Fruit fly (Drosophila melanogaster) whole organism, prepupa: ENCODE results near the gene Ipk2.

Source experiments
- Blimp-1 ChIP-seq: fragments of 200-800 bp; sonication (Bioruptor generic); optimal IDR thresholded peaks from 3 replicates; lab custom pipeline; 2017; ENCODE audit warnings: missing biosample characterization, missing genetic modification characterization, mild to moderate bottlenecking, moderate library complexity, missing genetic modification reagents
- CG10631 ChIP-seq: fragments of 200-800 bp; sonication (Bioruptor generic); optimal IDR thresholded peaks from 2 replicates; lab custom pipeline; 2016; ENCODE audit warnings: missing biosample characterization, missing genetic modification characterization
- CG11294 ChIP-seq: fragments of 200-800 bp; sonication (Bioruptor generic); IDR thresholded peaks from 2 replicates; pipeline ENCODE4 v1.3.6; 2022; ENCODE audit warnings: missing biosample characterization, missing genetic modification characterization
- CG11762 ChIP-seq: fragments of 200-800 bp; sonication (Bioruptor generic); optimal IDR thresholded peaks from 3 replicates; lab custom pipeline; 2016; ENCODE audit warnings: missing biosample characterization, missing genetic modification characterization; ENCODE audit not compliant: insufficient read depth
- CG15336 ChIP-seq: fragments of 200-800 bp; sonication (Bioruptor generic); IDR thresholded peaks from 2 replicates; pipeline ENCODE4 v1.3.6; 2022; ENCODE audit warnings: missing biosample characterization, missing genetic modification characterization
- CG1621 ChIP-seq: fragments of 200-800 bp; sonication (Bioruptor generic); optimal IDR thresholded peaks from 3 replicates; lab custom pipeline; 2018; ENCODE audit warnings: missing biosample characterization, mild to moderate bottlenecking, missing genetic modification characterization
- CG16779 ChIP-seq: fragments of 200-800 bp; sonication (Bioruptor generic); optimal IDR thresholded peaks from 3 replicates; lab custom pipeline; 2017; ENCODE audit warnings: missing biosample characterization, mild to moderate bottlenecking, missing genetic modification characterization
- CG3032 ChIP-seq: fragments of 200-800 bp; optimal IDR thresholded peaks from 2 replicates; lab custom pipeline; 2019; ENCODE audit warnings: missing biosample characterization, mild to moderate bottlenecking, missing genetic modification characterization, moderate library complexity
- CG32006 ChIP-seq: fragments of 200-800 bp; sonication (Bioruptor generic); optimal IDR thresholded peaks from 3 replicates; lab custom pipeline; 2017; ENCODE audit warnings: missing biosample characterization, mild to moderate bottlenecking, missing genetic modification characterization
- CG34406 ChIP-seq: fragments of 200-800 bp; sonication (Bioruptor generic); optimal IDR thresholded peaks from 3 replicates; lab custom pipeline; 2016; ENCODE audit warnings: missing biosample characterization, missing genetic modification characterization
- CG3919 ChIP-seq: fragments of 200-800 bp; sonication (Bioruptor generic); optimal IDR thresholded peaks from 3 replicates; lab custom pipeline; 2016; ENCODE audit warnings: missing biosample characterization, missing genetic modification characterization
- CG4318 ChIP-seq: fragments of 200-800 bp; sonication (Bioruptor generic); optimal IDR thresholded peaks from 3 replicates; lab custom pipeline; 2017; ENCODE audit warnings: missing biosample characterization, mild to moderate bottlenecking, missing genetic modification characterization
- CG6163 ChIP-seq: fragments of 200-800 bp; sonication (Bioruptor generic); IDR thresholded peaks from 3 replicates; pipeline ENCODE4 v1.3.6; 2022; ENCODE audit warnings: missing biosample characterization, missing genetic modification characterization
- CG6792 ChIP-seq: fragments of 200-800 bp; sonication (Bioruptor generic); optimal IDR thresholded peaks from 3 replicates; lab custom pipeline; 2016; ENCODE audit warnings: missing biosample characterization, missing genetic modification characterization
- CG6808 ChIP-seq: fragments of 200-800 bp; sonication (Bioruptor generic); optimal IDR thresholded peaks from 3 replicates; lab custom pipeline; 2017; ENCODE audit warnings: missing biosample characterization, missing genetic modification characterization, mild to moderate bottlenecking, moderate library complexity, missing genetic modification reagents
- CG6854 ChIP-seq: fragments of 200-800 bp; sonication (Bioruptor generic); optimal IDR thresholded peaks from 2 replicates; lab custom pipeline; 2017; ENCODE audit warnings: missing biosample characterization, mild to moderate bottlenecking, missing genetic modification characterization
- CG7368 ChIP-seq: fragments of 200-800 bp; sonication (Bioruptor generic); optimal IDR thresholded peaks from 3 replicates; lab custom pipeline; 2016; ENCODE audit warnings: missing biosample characterization, missing genetic modification characterization
- CG8119 ChIP-seq: fragments of 200-800 bp; sonication (Bioruptor generic); IDR thresholded peaks from 3 replicates; pipeline ENCODE4 v1.3.6; 2022; ENCODE audit warnings: missing biosample characterization, missing genetic modification characterization
- CG8319 ChIP-seq: fragments of 200-800 bp; sonication (Bioruptor generic); optimal IDR thresholded peaks from 3 replicates; lab custom pipeline; 2016; ENCODE audit warnings: missing biosample characterization, missing genetic modification characterization
- CG8632 ChIP-seq: fragments of 200-800 bp; sonication (Bioruptor generic); optimal IDR thresholded peaks from 3 replicates; lab custom pipeline; 2016; ENCODE audit warnings: missing biosample characterization, missing genetic modification characterization
- CG9139 ChIP-seq: fragments of 200-800 bp; sonication (Bioruptor generic); optimal IDR thresholded peaks from 3 replicates; lab custom pipeline; 2017; ENCODE audit warnings: missing biosample characterization, mild to moderate bottlenecking, missing genetic modification characterization
- Eip75B ChIP-seq: fragments of 200-800 bp; sonication (Bioruptor generic); optimal IDR thresholded peaks from 3 replicates; lab custom pipeline; 2016; ENCODE audit warnings: missing biosample characterization, missing genetic modification characterization
- Eip78C ChIP-seq: fragments of 200-800 bp; sonication (Bioruptor generic); peaks from one replicate; lab custom pipeline; 2016; ENCODE audit warnings: missing biosample characterization, missing genetic modification characterization
- Eip93F ChIP-seq: fragments of 200-800 bp; sonication (Bioruptor generic); optimal IDR thresholded peaks from 2 replicates; lab custom pipeline; 2016; ENCODE audit warnings: missing biosample characterization, mild to moderate bottlenecking, missing genetic modification characterization
- Ets21C ChIP-seq: fragments of 200-800 bp; sonication (Bioruptor generic); optimal IDR thresholded peaks from 3 replicates; lab custom pipeline; 2016; ENCODE audit warnings: missing biosample characterization, missing genetic modification characterization
- Ets96B ChIP-seq: fragments of 200-800 bp; optimal IDR thresholded peaks from 2 replicates; lab custom pipeline; 2019; ENCODE audit warnings: missing biosample characterization, mild to moderate bottlenecking, missing genetic modification characterization, moderate library complexity
- Gug ChIP-seq: fragments of 200-800 bp; sonication (Bioruptor generic); IDR thresholded peaks from 2 replicates; pipeline ENCODE4 v1.3.6; 2022; ENCODE audit warnings: missing biosample characterization, missing genetic modification characterization
- Hr38 ChIP-seq: sonication (Bioruptor generic); optimal IDR thresholded peaks from 2 replicates; lab custom pipeline; 2016; ENCODE audit warnings: missing biosample characterization, missing genetic modification characterization
- Hr39 ChIP-seq: fragments of 200-800 bp; sonication (Bioruptor generic); optimal IDR thresholded peaks from 2 replicates; lab custom pipeline; 2016; ENCODE audit warnings: missing biosample characterization, missing genetic modification characterization
- Hr4 ChIP-seq: fragments of 200-800 bp; sonication (Bioruptor generic); optimal IDR thresholded peaks from 3 replicates; lab custom pipeline; 2016; ENCODE audit warnings: missing biosample characterization, missing genetic modification characterization
- Lpt ChIP-seq: fragments of 200-800 bp; sonication (Bioruptor generic); optimal IDR thresholded peaks from 3 replicates; lab custom pipeline; 2016; ENCODE audit warnings: missing biosample characterization, missing genetic modification characterization
- Met ChIP-seq: fragments of 200-800 bp; sonication (Bioruptor generic); optimal IDR thresholded peaks from 3 replicates; lab custom pipeline; 2016; ENCODE audit warnings: missing biosample characterization, missing genetic modification characterization
- OdsH ChIP-seq: fragments of 200-800 bp; sonication (Bioruptor generic); optimal IDR thresholded peaks from 3 replicates; lab custom pipeline; 2016; ENCODE audit warnings: missing biosample characterization, missing genetic modification characterization
- Smox ChIP-seq: fragments of 200-800 bp; sonication (Bioruptor generic); optimal IDR thresholded peaks from 3 replicates; lab custom pipeline; 2016; ENCODE audit warnings: missing biosample characterization, missing genetic modification characterization
- Sox102F ChIP-seq: fragments of 200-800 bp; sonication (Bioruptor generic); optimal IDR thresholded peaks from 2 replicates; lab custom pipeline; 2016; ENCODE audit warnings: missing biosample characterization, mild to moderate bottlenecking, missing genetic modification characterization
- Sox15 ChIP-seq: fragments of 200-800 bp; sonication (Bioruptor generic); optimal IDR thresholded peaks from 3 replicates; lab custom pipeline; 2016; ENCODE audit warnings: missing biosample characterization, missing genetic modification characterization
- achi ChIP-seq: fragments of 200-800 bp; sonication (Bioruptor generic); optimal IDR thresholded peaks from 3 replicates; lab custom pipeline; 2016; ENCODE audit warnings: missing biosample characterization, missing genetic modification characterization
- acj6 ChIP-seq: fragments of 200-800 bp; sonication (Bioruptor generic); optimal IDR thresholded peaks from 3 replicates; lab custom pipeline; 2016; ENCODE audit warnings: missing biosample characterization, missing genetic modification characterization
- cyc ChIP-seq: fragments of 200-800 bp; sonication (Bioruptor generic); optimal IDR thresholded peaks from 3 replicates; lab custom pipeline; 2016; ENCODE audit warnings: missing biosample characterization, missing genetic modification characterization
- dac ChIP-seq: fragments of 200-800 bp; sonication (Bioruptor generic); optimal IDR thresholded peaks from 2 replicates; lab custom pipeline; 2017; ENCODE audit warnings: missing biosample characterization, mild to moderate bottlenecking, missing genetic modification characterization
- dsx ChIP-seq: fragments of 200-800 bp; optimal IDR thresholded peaks from 3 replicates; lab custom pipeline; 2019; ENCODE audit warnings: missing biosample characterization, mild to moderate bottlenecking, missing genetic modification characterization, moderate library complexity; ENCODE audit not compliant: poor library complexity, severe bottlenecking
- eg ChIP-seq: fragments of 200-800 bp; sonication (Bioruptor generic); IDR thresholded peaks from 3 replicates; pipeline ENCODE4 v1.3.6; 2022; ENCODE audit warnings: missing biosample characterization, missing genetic modification characterization
- esn ChIP-seq: fragments of 200-800 bp; sonication (Bioruptor generic); optimal IDR thresholded peaks from 2 replicates; lab custom pipeline; 2016; ENCODE audit warnings: missing biosample characterization, mild to moderate bottlenecking, missing genetic modification characterization, moderate library complexity
- fd59A ChIP-seq: fragments of 200-800 bp; sonication (Bioruptor generic); optimal IDR thresholded peaks from 2 replicates; lab custom pipeline; 2017; ENCODE audit warnings: missing biosample characterization, mild to moderate bottlenecking, missing genetic modification characterization, missing genetic modification reagents
- fd85E ChIP-seq: fragments of 200-800 bp; sonication (Bioruptor generic); optimal IDR thresholded peaks from 3 replicates; lab custom pipeline; 2016; ENCODE audit warnings: missing biosample characterization, missing genetic modification characterization
- lz ChIP-seq: fragments of 200-800 bp; sonication (Bioruptor generic); optimal IDR thresholded peaks from 3 replicates; lab custom pipeline; 2016; ENCODE audit warnings: missing biosample characterization, missing genetic modification characterization
- net ChIP-seq: fragments of 200-800 bp; sonication (Bioruptor generic); optimal IDR thresholded peaks from 3 replicates; lab custom pipeline; 2016; ENCODE audit warnings: missing biosample characterization, missing genetic modification characterization
- pdm3 ChIP-seq: fragments of 200-800 bp; sonication (Bioruptor generic); optimal IDR thresholded peaks from 3 replicates; lab custom pipeline; 2016; ENCODE audit warnings: missing biosample characterization, missing genetic modification characterization
- salr ChIP-seq, 2 experiments: fragments of 200-800 bp; sonication (Bioruptor generic); optimal IDR thresholded peaks; 3 replicates each; lab custom pipeline; 2016 to 2018; ENCODE audit warnings: missing biosample characterization in 2 of 2, missing genetic modification characterization in 2 of 2, mild to moderate bottlenecking in 1 of 2
- spab ChIP-seq: fragments of 200-800 bp; sonication (Bioruptor generic); optimal IDR thresholded peaks from 2 replicates; lab custom pipeline; 2017; ENCODE audit warnings: missing biosample characterization, mild to moderate bottlenecking, missing genetic modification characterization, missing genetic modification reagents
- svp ChIP-seq: fragments of 200-800 bp; sonication (Bioruptor generic); peaks from one replicate; lab custom pipeline; 2016; ENCODE audit warnings: missing biosample characterization, missing genetic modification characterization
- topi ChIP-seq: fragments of 200-800 bp; sonication (Bioruptor generic); optimal IDR thresholded peaks from 3 replicates; lab custom pipeline; 2016; ENCODE audit warnings: missing biosample characterization, missing genetic modification characterization
- vri ChIP-seq: fragments of 200-800 bp; sonication (Bioruptor generic); optimal IDR thresholded peaks from 3 replicates; lab custom pipeline; 2016; ENCODE audit warnings: missing biosample characterization, mild to moderate bottlenecking, missing genetic modification characterization

Gene Ipk2

DNA sequence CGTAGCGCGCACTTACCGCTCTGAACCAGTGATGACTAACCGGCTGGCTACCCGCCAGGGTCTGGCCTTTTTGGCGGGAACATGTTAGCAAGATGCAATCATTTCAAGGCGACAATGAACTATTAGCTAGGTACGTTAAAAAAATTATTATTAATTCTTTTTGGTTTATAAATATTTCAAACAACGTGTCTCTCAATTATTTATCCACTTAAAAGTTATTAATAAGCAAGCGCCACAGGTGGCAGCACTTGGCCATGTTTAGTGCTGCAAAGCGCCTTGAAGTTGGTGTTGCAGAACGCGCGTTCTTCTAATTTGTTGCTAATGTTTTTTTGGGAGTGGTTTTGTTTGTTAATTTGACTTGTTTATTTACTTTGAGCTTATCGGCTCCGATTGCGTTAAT, at the start of gene Ipk2, which contains the start of gene cold:
Gene Ipk2 (minus strand): TSS at position 39 of the 400 bp plus-strand sequence.
Gene cold (plus strand): TSS at position 66 of the 400 bp plus-strand sequence.
- TF ChIP-seq CG6163 (GFP tag; lab: Robert Waterston, UW) (peak; percentile 65; the same call in 2 of the 3 replicates), net (no peak), CG3919 (GFP tag; lab: Kevin White, UChicago) (peak; percentile 83), spab (GFP tag; lab: Kevin White, UChicago) (no peak), CG15336 (GFP tag; lab: Robert Waterston, UW) (peak; percentile 39; the same call in 1 of the 2 replicates), CG34406 (GFP tag; lab: Kevin White, UChicago) (peak; percentile 42), Hr39 (GFP tag; lab: Kevin White, UChicago) (peak; percentile 82), Hr38 (GFP tag; lab: Kevin White, UChicago) (no peak), CG4318 (GFP tag; lab: Kevin White, UChicago) (no peak), CG11294 (GFP tag; lab: Robert Waterston, UW) (0 out of 2 replicates have a peak, but pooled peaks have one; percentile 45), CG8119 (GFP tag; lab: Robert Waterston, UW) (peak; percentile 57; the same call in 2 of the 3 replicates), Lpt (GFP tag; lab: Kevin White, UChicago) (peak; percentile 65), dsx (GFP tag; lab: Kevin White, UChicago) (peak; percentile 93), CG7368 (GFP tag; lab: Kevin White, UChicago) (no peak), CG9139 (no peak), pdm3 (GFP tag; lab: Kevin White, UChicago) (no peak), Smox (GFP tag; lab: Kevin White, UChicago) (no peak), esn (GFP tag; lab: Kevin White, UChicago) (peak; percentile 84), Hr4 (GFP tag; lab: Kevin White, UChicago) (no peak), Sox15 (GFP tag; lab: Kevin White, UChicago) (peak; percentile 74), vri (GFP tag; lab: Kevin White, UChicago) (no peak), lz (peak; percentile 87), CG1621 (tag; lab: Kevin White, UChicago) (no peak), cyc (GFP tag; lab: Kevin White, UChicago) (peak; percentile 83), achi (GFP tag; lab: Kevin White, UChicago) (peak; percentile 81), CG11762 (GFP tag; lab: Kevin White, UChicago) (peak; percentile 57), eg (peak; percentile 61; the same call in 2 of the 3 replicates), fd59A (GFP tag; lab: Kevin White, UChicago) (peak; percentile 62), svp (peak; percentile 91), CG8632 (no peak), Eip78C (peak; percentile 93), CG32006 (GFP tag; lab: Kevin White, UChicago) (no peak), CG10631 (GFP tag; lab: Kevin White, UChicago) (no peak), salr (GFP tag; optimal IDR thresholded peaks at IDR 0.05; lab: Kevin White, UChicago) (peak in 1 of 2 experiments; percentile 65), CG6792 (GFP tag; lab: Kevin White, UChicago) (peak; percentile 66), Blimp-1 (peak; percentile 47), dac (no peak), Ets21C (GFP tag; lab: Kevin White, UChicago) (no peak), CG6808 (no peak), Gug (GFP tag; lab: Robert Waterston, UW) (peak; percentile 60; the same call in 1 of the 2 replicates), OdsH (GFP tag; lab: Kevin White, UChicago) (no peak), fd85E (no peak), CG6854 (GFP tag; lab: Kevin White, UChicago) (peak; percentile 34), Ets96B (tag; lab: Kevin White, UChicago) (peak; percentile 63), CG8319 (no peak), acj6 (GFP tag; lab: Kevin White, UChicago) (no peak), CG3032 (tag; lab: Kevin White, UChicago) (peak; percentile 80), Met (no peak), topi (GFP tag; lab: Kevin White, UChicago) (peak; percentile 76), Eip93F (GFP tag; lab: Kevin White, UChicago) (peak; percentile 45), Sox102F (GFP tag; lab: Kevin White, UChicago) (no peak), Eip75B (GFP tag; lab: Kevin White, UChicago) (no peak), CG16779 (tag; lab: Kevin White, UChicago) (no peak)
